Fruit fly (Drosophila melanogaster): ENCODE measurements around the gene Pxt.

- TF ChIP-seq ovo (GFP tag; optimal IDR thresholded peaks at IDR 0.05) (no peak), cic (GFP tag; optimal IDR thresholded peaks at IDR 0.05) (no peak), Crg-1 (GFP tag; optimal IDR thresholded peaks at IDR 0.05) (no peak), pad (GFP tag; optimal IDR thresholded peaks at IDR 0.05) (no peak), bab1 (GFP tag; optimal IDR thresholded peaks at IDR 0.05) (no peak), tj (GFP tag; optimal IDR thresholded peaks at IDR 0.05) (no peak), kay (GFP tag; ENCODE audit: borderline replicate concordance) (no peak), CG1620 (GFP tag; optimal IDR thresholded peaks at IDR 0.05) (no peak), CG7045 (GFP tag; optimal IDR thresholded peaks at IDR 0.05) (no peak), CG11617 (GFP tag; optimal IDR thresholded peaks at IDR 0.05) (no peak), CG33017 (tag; optimal IDR thresholded peaks at IDR 0.05) (no peak)
These were observed 11.5 kb upstream of the Pxt start for dm6 chr3R:17707799-17708198.
